Worm (Caenorhabditis elegans): Measurements from ENCODE around the gene F13H10.6.

F13H10.6 gene

ce11 chrIV:11001614-11002013 lies 7.5 kb upstream of the F13H10.6 start, which contains the start of gene F13H10.9:
F13H10.9 (plus strand) TSS chrIV:11001914.
- TF ChIP-seq unc-130 (GFP tag; optimal IDR thresholded peaks at IDR 0.05) (no peak), R02D3.7 (tag; optimal IDR thresholded peaks at IDR 0.05) (no peak), nhr-25 (tag; optimal IDR thresholded peaks at IDR 0.05; ENCODE audit: borderline replicate concordance, insufficient read depth) (no peak), lin-39 (tag; optimal IDR thresholded peaks at IDR 0.05) (no peak), lin-13 (GFP tag; optimal IDR thresholded peaks at IDR 0.05) (no peak), duxl-1 (tag; optimal IDR thresholded peaks at IDR 0.05; ENCODE audit: poor library complexity) (no peak), lir-3 (tag; optimal IDR thresholded peaks at IDR 0.05) (no peak), Y75B8A.6 (GFP tag; IDR thresholded peaks at IDR 0.05) (no peak), unc-62 (GFP tag; optimal IDR thresholded peaks at IDR 0.05 in 1 of 2) (no peak), unc-62 (tag; optimal IDR thresholded peaks at IDR 0.05) (no peak), nhr-42 (GFP tag; IDR thresholded peaks at IDR 0.05) (no peak), hlh-11 (tag; optimal IDR thresholded peaks at IDR 0.05) (no peak), cey-2 (tag; optimal IDR thresholded peaks at IDR 0.05; ENCODE audit: borderline replicate concordance, insufficient read depth) (no peak), mes-2 (tag; optimal IDR thresholded peaks at IDR 0.05; ENCODE audit: poor library complexity, severe bottlenecking) (no peak), saeg-2 (GFP tag; IDR thresholded peaks at IDR 0.05) (no peak), nhr-77 (tag; optimal IDR thresholded peaks at IDR 0.05) (no peak)

ce11 chrIV:11004273-11004672 lies 4.8 kb upstream of the F13H10.6 start, which contains the start of gene F13H10.1:
F13H10.1 (plus strand) TSS chrIV:11004573.
- no peak for TF ChIP-seq mes-2 (tag; optimal IDR thresholded peaks at IDR 0.05; ENCODE audit: poor library complexity, severe bottlenecking)
- TF ChIP-seq hlh-11 (tag; optimal IDR thresholded peaks at IDR 0.05): no peak
- no peak for TF ChIP-seq F26F4.8 (GFP tag; conservative IDR thresholded peaks at IDR 0.05)
- TF ChIP-seq ceh-82 (tag; optimal IDR thresholded peaks at IDR 0.05): no peak
- no peak for TF ChIP-seq daf-16 (GFP tag; optimal IDR thresholded peaks at IDR 0.05)
- no peak for TF ChIP-seq daf-16 (tag; optimal IDR thresholded peaks at IDR 0.05)
- TF ChIP-seq nhr-48 (tag; optimal IDR thresholded peaks at IDR 0.05): no peak
- TF ChIP-seq sdz-12 (GFP tag; optimal IDR thresholded peaks at IDR 0.05): no peak
- no peak for TF ChIP-seq dve-1 (tag; optimal IDR thresholded peaks at IDR 0.05; ENCODE audit: insufficient read depth)
- no peak for TF ChIP-seq unc-130 (GFP tag; optimal IDR thresholded peaks at IDR 0.05)
- TF ChIP-seq aly-2 (tag; optimal IDR thresholded peaks at IDR 0.05): no peak
- TF ChIP-seq ceh-28 (tag; optimal IDR thresholded peaks at IDR 0.05): no peak
- no peak for TF ChIP-seq attf-4 (tag; optimal IDR thresholded peaks at IDR 0.05)
- no peak for TF ChIP-seq lim-7 (GFP tag; IDR thresholded peaks at IDR 0.05)
- TF ChIP-seq daf-8 (GFP tag; IDR thresholded peaks at IDR 0.05): no peak
- no peak for TF ChIP-seq F44E2.7 (GFP tag; IDR thresholded peaks at IDR 0.05)
- no peak for TF ChIP-seq nhr-77 (tag; optimal IDR thresholded peaks at IDR 0.05)
- no peak for TF ChIP-seq T26A8.4 (GFP tag; IDR thresholded peaks at IDR 0.05)

- peak in 1 of 2 experiments; percentile 3 for TF ChIP-seq lsy-2 (tag; optimal IDR thresholded peaks at IDR 0.05)
- TF ChIP-seq sdz-12 (GFP tag; optimal IDR thresholded peaks at IDR 0.05): no peak
- TF ChIP-seq nhr-11 (tag; optimal IDR thresholded peaks at IDR 0.05): peak; percentile 76
These were observed 2.7 kb upstream of the F13H10.6 start for ce11 chrIV:11006383-11006782.

- TF ChIP-seq dmd-9 (GFP tag; IDR thresholded peaks at IDR 0.05) (no peak), rbr-2 (tag; optimal IDR thresholded peaks at IDR 0.05) (no peak), ceh-62 (tag; optimal IDR thresholded peaks at IDR 0.05) (no peak), ceh-28 (tag; optimal IDR thresholded peaks at IDR 0.05) (no peak), daf-19 (GFP tag; conservative IDR thresholded peaks at IDR 0.05) (no peak), lsy-2 (tag; optimal IDR thresholded peaks at IDR 0.05) (no peak), nhr-28 (tag; optimal IDR thresholded peaks at IDR 0.05) (peak; percentile 18), unc-62 (GFP tag; optimal IDR thresholded peaks at IDR 0.05 in 1 of 2) (peak in 1 of 2 experiments; percentile 66), unc-62 (tag; optimal IDR thresholded peaks at IDR 0.05) (no peak), dmd-8 (GFP tag; IDR thresholded peaks at IDR 0.05) (no peak), dve-1 (tag; optimal IDR thresholded peaks at IDR 0.05; ENCODE audit: insufficient read depth) (peak; percentile 48), jun-1 (tag; optimal IDR thresholded peaks at IDR 0.05) (no peak), T26A8.4 (GFP tag; IDR thresholded peaks at IDR 0.05) (no peak), lin-13 (GFP tag; optimal IDR thresholded peaks at IDR 0.05) (no peak), ceh-32 (tag; optimal IDR thresholded peaks at IDR 0.05; ENCODE audit: poor library complexity) (no peak), cey-2 (tag; optimal IDR thresholded peaks at IDR 0.05; ENCODE audit: borderline replicate concordance, insufficient read depth) (no peak), mxl-3 (GFP tag; optimal IDR thresholded peaks at IDR 0.05) (no peak)
These were observed 2.2 kb upstream of the F13H10.6 start for ce11 chrIV:11006868-11007267.
